Worm (Caenorhabditis elegans): ENCODE results near the gene gst-41.

The gst-41 gene

ce11 chrV:7435376-7436204, 36.5 kb upstream of the gst-41 start, which contains the start of the genes ddo-2 and F25E5.8:
Gene ddo-2 (minus strand): TSS chrV:7435705.
Gene F25E5.8 (plus strand): TSS chrV:7435930.
- TF ChIP-seq ceh-36 (tag; optimal IDR thresholded peaks at IDR 0.05) (no peak), sea-1 (GFP tag; conservative IDR thresholded peaks at IDR 0.05) (no peak), ets-7 (tag; optimal IDR thresholded peaks at IDR 0.05) (no peak), hmbx-1 (tag; optimal IDR thresholded peaks at IDR 0.05) (no peak), hnd-1 (tag; optimal IDR thresholded peaks at IDR 0.05) (no peak), tbx-37 (GFP tag; conservative IDR thresholded peaks at IDR 0.05) (no peak), pes-1 (GFP tag; IDR thresholded peaks at IDR 0.05) (no peak), flt-1 (GFP tag; IDR thresholded peaks at IDR 0.05) (no peak), F13C5.2 (tag; optimal IDR thresholded peaks at IDR 0.05) (no peak), tra-4 (tag; optimal IDR thresholded peaks at IDR 0.05) (no peak), tbx-11 (GFP tag; IDR thresholded peaks at IDR 0.05) (no peak), hmg-4 (GFP tag; optimal IDR thresholded peaks at IDR 0.05) (no peak), ama-1 (optimal IDR thresholded peaks at IDR 0.05) (no peak)

ce11 chrV:7434805-7435363, 35.8 kb upstream of the gst-41 start:
- TF ChIP-seq tbx-37 (GFP tag; conservative IDR thresholded peaks at IDR 0.05): no peak
- TF ChIP-seq flt-1 (GFP tag; IDR thresholded peaks at IDR 0.05): no peak
- TF ChIP-seq hnd-1 (tag; optimal IDR thresholded peaks at IDR 0.05): no peak
- no peak for TF ChIP-seq sea-1 (GFP tag; conservative IDR thresholded peaks at IDR 0.05)
- no peak for TF ChIP-seq ets-7 (tag; optimal IDR thresholded peaks at IDR 0.05)
- TF ChIP-seq B0310.2 (tag; optimal IDR thresholded peaks at IDR 0.05): no peak
- no peak for TF ChIP-seq pes-1 (GFP tag; IDR thresholded peaks at IDR 0.05)
- no peak for TF ChIP-seq tbx-11 (GFP tag; IDR thresholded peaks at IDR 0.05)
- no peak for TF ChIP-seq hmg-4 (GFP tag; optimal IDR thresholded peaks at IDR 0.05)
- TF ChIP-seq ceh-36 (tag; optimal IDR thresholded peaks at IDR 0.05): no peak
- TF ChIP-seq F13C5.2 (tag; optimal IDR thresholded peaks at IDR 0.05): no peak
- TF ChIP-seq ceh-13 (GFP tag; optimal IDR thresholded peaks at IDR 0.05): no peak
- no peak for TF ChIP-seq aly-1 (tag; optimal IDR thresholded peaks at IDR 0.05)
- no peak for TF ChIP-seq hmbx-1 (tag; optimal IDR thresholded peaks at IDR 0.05)
- TF ChIP-seq tra-4 (tag; optimal IDR thresholded peaks at IDR 0.05): no peak
- TF ChIP-seq scrt-1 (GFP tag; IDR thresholded peaks at IDR 0.05): no peak
- TF ChIP-seq ama-1 (optimal IDR thresholded peaks at IDR 0.05): no peak

- no peak for TF ChIP-seq tra-4 (tag; optimal IDR thresholded peaks at IDR 0.05)
- no peak for TF ChIP-seq hmbx-1 (tag; optimal IDR thresholded peaks at IDR 0.05)
- TF ChIP-seq pes-1 (GFP tag; IDR thresholded peaks at IDR 0.05): no peak
- no peak for TF ChIP-seq aly-1 (tag; optimal IDR thresholded peaks at IDR 0.05)
- no peak for TF ChIP-seq ama-1 (optimal IDR thresholded peaks at IDR 0.05)
- no peak for TF ChIP-seq ets-7 (tag; optimal IDR thresholded peaks at IDR 0.05)
- no peak for TF ChIP-seq F13C5.2 (tag; optimal IDR thresholded peaks at IDR 0.05)
- TF ChIP-seq scrt-1 (GFP tag; IDR thresholded peaks at IDR 0.05): no peak
- TF ChIP-seq tbx-11 (GFP tag; IDR thresholded peaks at IDR 0.05): no peak
- TF ChIP-seq ceh-13 (GFP tag; optimal IDR thresholded peaks at IDR 0.05): no peak
- no peak for TF ChIP-seq tbx-37 (GFP tag; conservative IDR thresholded peaks at IDR 0.05)
- TF ChIP-seq flt-1 (GFP tag; IDR thresholded peaks at IDR 0.05): no peak
- no peak for TF ChIP-seq ceh-36 (tag; optimal IDR thresholded peaks at IDR 0.05)
- TF ChIP-seq sea-1 (GFP tag; conservative IDR thresholded peaks at IDR 0.05): no peak
- no peak for TF ChIP-seq hnd-1 (tag; optimal IDR thresholded peaks at IDR 0.05)
- no peak for TF ChIP-seq B0310.2 (tag; optimal IDR thresholded peaks at IDR 0.05)
- no peak for TF ChIP-seq hmg-4 (GFP tag; optimal IDR thresholded peaks at IDR 0.05)
These were observed 33.5 kb upstream of the gst-41 start for ce11 chrV:7432441-7433146.

ce11 chrV:7431016-7431415, 31.9 kb upstream of the gst-41 start, which contains the start of gene srw-71:
Gene srw-71 (minus strand): TSS chrV:7431116.
- TF ChIP-seq hmbx-1 (tag; optimal IDR thresholded peaks at IDR 0.05) (no peak), B0310.2 (tag; optimal IDR thresholded peaks at IDR 0.05) (no peak), scrt-1 (GFP tag; IDR thresholded peaks at IDR 0.05) (no peak), F13C5.2 (tag; optimal IDR thresholded peaks at IDR 0.05) (no peak), hnd-1 (tag; optimal IDR thresholded peaks at IDR 0.05) (no peak), tbx-11 (GFP tag; IDR thresholded peaks at IDR 0.05) (no peak), tra-4 (tag; optimal IDR thresholded peaks at IDR 0.05) (no peak), tbx-37 (GFP tag; conservative IDR thresholded peaks at IDR 0.05) (no peak), aly-1 (tag; optimal IDR thresholded peaks at IDR 0.05) (no peak), sea-1 (GFP tag; conservative IDR thresholded peaks at IDR 0.05) (no peak), hmg-4 (GFP tag; optimal IDR thresholded peaks at IDR 0.05) (no peak), ceh-36 (tag; optimal IDR thresholded peaks at IDR 0.05) (no peak), pes-1 (GFP tag; IDR thresholded peaks at IDR 0.05) (no peak), ama-1 (optimal IDR thresholded peaks at IDR 0.05) (no peak), flt-1 (GFP tag; IDR thresholded peaks at IDR 0.05) (no peak)

- TF ChIP-seq tbx-11 (GFP tag; IDR thresholded peaks at IDR 0.05) (no peak), ets-7 (tag; optimal IDR thresholded peaks at IDR 0.05) (no peak), flt-1 (GFP tag; IDR thresholded peaks at IDR 0.05) (no peak), ama-1 (optimal IDR thresholded peaks at IDR 0.05) (no peak), B0310.2 (tag; optimal IDR thresholded peaks at IDR 0.05) (no peak), ceh-13 (GFP tag; optimal IDR thresholded peaks at IDR 0.05) (no peak)
These were observed 29.8 kb upstream of the gst-41 start, which contains the start of gene srw-69 for ce11 chrV:7428880-7429279. Gene srw-69 (minus strand): TSS chrV:7428980.

ce11 chrV:7426594-7426993, 27.5 kb upstream of the gst-41 start, which contains the start of gene srw-68:
Gene srw-68 (minus strand): TSS chrV:7426694.
- TF ChIP-seq tra-4 (tag; optimal IDR thresholded peaks at IDR 0.05) (no peak), tbx-11 (GFP tag; IDR thresholded peaks at IDR 0.05) (no peak), sea-1 (GFP tag; conservative IDR thresholded peaks at IDR 0.05) (no peak), ceh-13 (GFP tag; optimal IDR thresholded peaks at IDR 0.05) (no peak), hmbx-1 (tag; optimal IDR thresholded peaks at IDR 0.05) (no peak), pes-1 (GFP tag; IDR thresholded peaks at IDR 0.05) (no peak), ets-7 (tag; optimal IDR thresholded peaks at IDR 0.05) (no peak), hmg-4 (GFP tag; optimal IDR thresholded peaks at IDR 0.05) (no peak), aly-1 (tag; optimal IDR thresholded peaks at IDR 0.05) (no peak), tbx-37 (GFP tag; conservative IDR thresholded peaks at IDR 0.05) (no peak), B0310.2 (tag; optimal IDR thresholded peaks at IDR 0.05) (no peak), hnd-1 (tag; optimal IDR thresholded peaks at IDR 0.05) (no peak), ceh-36 (tag; optimal IDR thresholded peaks at IDR 0.05) (no peak), scrt-1 (GFP tag; IDR thresholded peaks at IDR 0.05) (no peak), F13C5.2 (tag; optimal IDR thresholded peaks at IDR 0.05) (no peak), ama-1 (optimal IDR thresholded peaks at IDR 0.05) (no peak), flt-1 (GFP tag; IDR thresholded peaks at IDR 0.05) (no peak)
